Worm (Caenorhabditis elegans): ENCODE results near the gene lpr-6.

ce11 chrX:11109200-11109599 is 49.4 kb downstream of the lpr-6 start, which contains the start of gene grd-1:
- no peak for TF ChIP-seq ama-1 (optimal IDR thresholded peaks at IDR 0.05)
- TF ChIP-seq B0310.2 (tag; optimal IDR thresholded peaks at IDR 0.05): no peak
- TF ChIP-seq ets-7 (tag; optimal IDR thresholded peaks at IDR 0.05): no peak
- no peak for TF ChIP-seq pes-1 (GFP tag; IDR thresholded peaks at IDR 0.05)
- TF ChIP-seq ceh-36 (tag; optimal IDR thresholded peaks at IDR 0.05): no peak
- TF ChIP-seq aly-1 (tag; optimal IDR thresholded peaks at IDR 0.05): no peak
- no peak for TF ChIP-seq scrt-1 (GFP tag; IDR thresholded peaks at IDR 0.05)
- TF ChIP-seq tbx-11 (GFP tag; IDR thresholded peaks at IDR 0.05): no peak
- no peak for TF ChIP-seq tbx-37 (GFP tag; conservative IDR thresholded peaks at IDR 0.05)
- TF ChIP-seq hmg-4 (GFP tag; optimal IDR thresholded peaks at IDR 0.05): no peak
- TF ChIP-seq hmbx-1 (tag; optimal IDR thresholded peaks at IDR 0.05): no peak
- no peak for TF ChIP-seq tra-4 (tag; optimal IDR thresholded peaks at IDR 0.05)
- no peak for TF ChIP-seq F13C5.2 (tag; optimal IDR thresholded peaks at IDR 0.05)
